Fruit fly (Drosophila melanogaster) whole organism, adult: ENCODE measurements around the gene Ptx1.

Source experiments
- CG12768 ChIP-seq: fragments of 200-800 bp; sonication (Bioruptor generic); optimal IDR thresholded peaks from 2 replicates; lab custom pipeline; 2017; ENCODE audit warnings: missing biosample characterization, missing genetic modification characterization, mild to moderate bottlenecking, moderate library complexity, missing genetic modification reagents
- CG1620 ChIP-seq: fragments of 200-800 bp; sonication (Bioruptor generic); optimal IDR thresholded peaks from 2 replicates; lab custom pipeline; 2016; ENCODE audit warnings: missing biosample characterization, missing genetic modification characterization
- CG33017 ChIP-seq: fragments of 200-800 bp; sonication (Bioruptor generic); optimal IDR thresholded peaks from 2 replicates; lab custom pipeline; 2018; ENCODE audit warnings: missing biosample characterization, mild to moderate bottlenecking, missing genetic modification characterization, moderate library complexity
- CG5204 ChIP-seq: fragments of 200-800 bp; sonication (Bioruptor generic); optimal IDR thresholded peaks from 2 replicates; lab custom pipeline; 2016; ENCODE audit warnings: missing biosample characterization, missing genetic modification characterization
- CG7101 ChIP-seq: fragments of 200-800 bp; sonication (Bioruptor generic); optimal IDR thresholded peaks from 2 replicates; lab custom pipeline; 2018; ENCODE audit warnings: missing biosample characterization, mild to moderate bottlenecking, missing genetic modification characterization, moderate library complexity
- Crg-1 ChIP-seq: fragments of 200-800 bp; sonication (Bioruptor generic); optimal IDR thresholded peaks from 2 replicates; lab custom pipeline; 2016; ENCODE audit warnings: missing biosample characterization, missing genetic modification characterization
- Hr96 ChIP-seq: fragments of 200-800 bp; sonication (Bioruptor generic); optimal IDR thresholded peaks from 2 replicates; lab custom pipeline; 2016; ENCODE audit warnings: missing biosample characterization, missing genetic modification characterization
- Mnt ChIP-seq: fragments of 200-800 bp; sonication (Bioruptor generic); optimal IDR thresholded peaks from 2 replicates; lab custom pipeline; 2016; ENCODE audit warnings: missing biosample characterization, mild to moderate bottlenecking, missing genetic modification characterization
- bab1 ChIP-seq: fragments of 200-800 bp; sonication (Bioruptor generic); optimal IDR thresholded peaks from 3 replicates; lab custom pipeline; 2019; ENCODE audit warnings: missing biosample characterization, mild to moderate bottlenecking, missing genetic modification characterization, moderate library complexity
- toe ChIP-seq: fragments of 200-800 bp; sonication (Bioruptor generic); optimal IDR thresholded peaks from 2 replicates; lab custom pipeline; 2016; ENCODE audit warnings: missing biosample characterization, missing genetic modification characterization

Ptx1 gene

DNA sequence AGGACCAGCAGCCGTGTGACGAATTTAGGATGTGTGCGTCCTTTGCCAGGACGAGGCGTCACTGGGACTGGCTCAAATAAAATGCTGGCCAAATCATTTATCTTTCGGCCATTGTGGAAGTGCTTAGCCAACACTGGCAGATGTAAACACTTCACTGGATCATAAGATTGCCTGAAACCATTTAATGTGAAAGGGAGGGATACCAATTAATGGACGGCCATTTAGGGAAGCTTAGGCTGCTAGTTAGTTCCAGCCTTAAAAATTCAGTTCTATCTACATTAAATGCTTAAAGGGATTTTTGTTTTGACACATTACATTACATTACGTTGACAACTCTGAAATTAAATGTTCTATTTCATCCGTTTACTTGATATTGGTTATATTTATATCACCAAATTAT is 46.8 kb downstream of the Ptx1 start, which contains the start of gene CG15548:
Gene CG15548, plus strand, starts transcription at position 301 of the 400 bp plus-strand sequence.
- TF ChIP-seq Mnt (GFP tag; lab: Kevin White, UChicago) = no peak

DNA sequence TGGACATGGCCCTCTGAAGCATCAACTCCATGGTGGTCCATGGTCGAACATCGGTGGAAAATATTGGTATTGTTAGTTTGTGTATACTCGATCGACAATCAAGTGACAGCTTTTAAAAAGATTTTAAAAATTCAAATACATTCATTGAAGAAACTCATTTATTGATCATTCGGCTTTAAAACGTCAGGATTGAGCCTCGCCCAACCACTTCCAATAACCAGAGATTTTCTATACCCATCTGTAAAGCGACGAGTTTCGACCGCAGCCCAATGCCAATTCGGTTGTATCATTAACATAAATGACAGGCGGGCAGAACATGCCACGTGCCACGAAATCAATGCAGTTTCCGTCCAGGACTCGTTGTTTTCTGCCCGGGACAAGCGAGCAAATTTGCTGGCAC is 51.7 kb downstream of the Ptx1 start, which contains the start of gene Ctr1C:
Gene Ctr1C, minus strand, starts transcription at position 101 of the 400 bp plus-strand sequence.
- no peak for TF ChIP-seq CG5204
- TF ChIP-seq toe (GFP tag; lab: Kevin White, UChicago) = no peak
- no peak for TF ChIP-seq CG33017 (tag; lab: Kevin White, UChicago)
- no peak for TF ChIP-seq CG7101
- no peak for TF ChIP-seq CG12768 (GFP tag; lab: Kevin White, UChicago)
- TF ChIP-seq Crg-1 = no peak
- TF ChIP-seq CG1620 (GFP tag; lab: Kevin White, UChicago) = no peak
- no peak for TF ChIP-seq bab1 (GFP tag; lab: Kevin White, UChicago)
- TF ChIP-seq Hr96 (GFP tag; lab: Kevin White, UChicago) = no peak
